Worm (Caenorhabditis elegans) whole organism, L3 larva: Measurements from ENCODE around the gene W06E11.1.

ENCODE experiments used
- elt-1 ChIP-seq: fragments of 150-350 bp; optimal IDR thresholded peaks from 2 replicates; lab custom pipeline; 2014; ENCODE audit warnings: missing biosample characterization, missing genetic modification characterization
- snpc-4 ChIP-seq: fragments of 150-350 bp; optimal IDR thresholded peaks from 2 replicates; lab custom pipeline; 2014; ENCODE audit warnings: missing biosample characterization, missing genetic modification characterization

DNA sequence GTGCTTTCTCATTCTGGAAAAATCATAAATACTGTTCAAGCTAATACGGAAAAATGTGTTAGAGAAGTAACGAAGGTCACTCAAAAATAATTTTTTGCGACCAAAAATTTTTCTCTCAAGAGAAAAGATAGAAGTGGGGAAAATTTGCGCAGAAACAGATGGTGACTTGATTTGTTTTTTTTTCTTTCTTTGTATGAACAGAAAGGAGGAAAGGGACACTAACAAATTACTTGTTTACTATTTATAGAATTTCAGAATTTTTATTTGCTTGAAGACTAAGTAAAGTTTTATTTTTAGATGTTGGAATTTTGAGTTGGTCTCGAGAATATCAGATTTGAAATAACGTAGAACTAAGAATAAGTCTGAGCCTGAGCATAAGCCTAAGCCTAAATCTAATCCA, 41.5 kb downstream of the W06E11.1 start, which contains the start of gene W02B3.4:
- no peak for TF ChIP-seq snpc-4 (tag; lab: Kevin White, UChicago)
- TF ChIP-seq elt-1 (tag; lab: Kevin White, UChicago): no peak
